Worm (Caenorhabditis elegans): ENCODE measurements around the gene F42A9.9.

Gene F42A9.9

ce11 chrIV:8627328-8627727, 11.3 kb downstream of the F42A9.9 start, which contains the start of gene F42A9.11 (continued):
- peak; percentile 29 for TF ChIP-seq nhr-90 (tag; optimal IDR thresholded peaks at IDR 0.05; ENCODE audit: poor library complexity)
- no peak for TF ChIP-seq hlh-17 (GFP tag; optimal IDR thresholded peaks at IDR 0.05; ENCODE audit: borderline replicate concordance)
- no peak for TF ChIP-seq pqm-1 (tag; optimal IDR thresholded peaks at IDR 0.05)
- no peak for TF ChIP-seq jun-1 (tag; optimal IDR thresholded peaks at IDR 0.05)
- TF ChIP-seq ztf-4 (tag; optimal IDR thresholded peaks at IDR 0.05) = no peak
- TF ChIP-seq egl-27 (tag; optimal IDR thresholded peaks at IDR 0.05) = peak in 1 of 2 experiments; percentile 41
- TF ChIP-seq nhr-47 (tag; optimal IDR thresholded peaks at IDR 0.05) = peak; percentile 32
- no peak for TF ChIP-seq elt-2 (tag; optimal IDR thresholded peaks at IDR 0.05)
- TF ChIP-seq ceh-63 (GFP tag; optimal IDR thresholded peaks at IDR 0.05) = no peak
- no peak for TF ChIP-seq egl-13 (tag; optimal IDR thresholded peaks at IDR 0.05)
- TF ChIP-seq mab-9 (GFP tag; IDR thresholded peaks at IDR 0.05) = no peak
- TF ChIP-seq lir-3 (tag; optimal IDR thresholded peaks at IDR 0.05; ENCODE audit: poor library complexity) = no peak
- no peak for TF ChIP-seq rnt-1 (tag; optimal IDR thresholded peaks at IDR 0.05)
- no peak for TF ChIP-seq hpl-2 (GFP tag; optimal IDR thresholded peaks at IDR 0.05)
- peak in 2 of 3 experiments; percentile 19 for TF ChIP-seq dpl-1 (GFP tag; optimal IDR thresholded peaks at IDR 0.05)
- TF ChIP-seq sup-37 (GFP tag; optimal IDR thresholded peaks at IDR 0.05) = no peak
- TF ChIP-seq snu-23 (GFP tag; optimal IDR thresholded peaks at IDR 0.05) = peak; percentile 70
- TF ChIP-seq unc-98 (GFP tag; IDR thresholded peaks at IDR 0.05) = no peak
- no peak for TF ChIP-seq aly-2 (tag; optimal IDR thresholded peaks at IDR 0.05)
- TF ChIP-seq lsy-2 (tag; optimal IDR thresholded peaks at IDR 0.05) = peak in 1 of 2 experiments; percentile 49
- no peak for TF ChIP-seq nhr-84 (tag; optimal IDR thresholded peaks at IDR 0.05)
- TF ChIP-seq sox-4 (tag; optimal IDR thresholded peaks at IDR 0.05) = no peak
- TF ChIP-seq unc-30 (tag; optimal IDR thresholded peaks at IDR 0.05) = no peak
- 0 out of 2 replicates have a peak, but pooled peaks have one; percentile 12 for TF ChIP-seq nhr-19 (GFP tag; conservative IDR thresholded peaks at IDR 0.05)
- TF ChIP-seq zip-4 (GFP tag; optimal IDR thresholded peaks at IDR 0.05) = no peak
- TF ChIP-seq pag-3 (tag; optimal IDR thresholded peaks at IDR 0.05; ENCODE audit: borderline replicate concordance, insufficient read depth) = no peak
- TF ChIP-seq snpc-4 (tag; optimal IDR thresholded peaks at IDR 0.05) = no peak
- no peak for TF ChIP-seq irx-1 (tag; optimal IDR thresholded peaks at IDR 0.05)
- TF ChIP-seq lin-14 (GFP tag; optimal IDR thresholded peaks at IDR 0.05) = peak; percentile 86
- TF ChIP-seq fkh-4 (tag; optimal IDR thresholded peaks at IDR 0.05; ENCODE audit: borderline replicate concordance) = no peak
- TF ChIP-seq grh-1 (GFP tag; IDR thresholded peaks at IDR 0.05) = no peak
- peak; percentile 54 for TF ChIP-seq nhr-71 (tag; optimal IDR thresholded peaks at IDR 0.05)
- TF ChIP-seq C04F5.9 (tag; optimal IDR thresholded peaks at IDR 0.05) = no peak
- TF ChIP-seq skn-1 (tag; optimal IDR thresholded peaks at IDR 0.05) = peak; percentile 48
- no peak for TF ChIP-seq F16B12.6 (tag; optimal IDR thresholded peaks at IDR 0.05)
- no peak for TF ChIP-seq ceh-90 (tag; optimal IDR thresholded peaks at IDR 0.05)
- peak; percentile 22 for TF ChIP-seq swsn-7 (tag; optimal IDR thresholded peaks at IDR 0.05)
- TF ChIP-seq unc-130 (tag; optimal IDR thresholded peaks at IDR 0.05) = no peak
- peak; percentile 56 for TF ChIP-seq nhr-20 (tag; optimal IDR thresholded peaks at IDR 0.05)
- TF ChIP-seq nhr-76 (tag; optimal IDR thresholded peaks at IDR 0.05) = no peak
- no peak for TF ChIP-seq ceh-88 (GFP tag; IDR thresholded peaks at IDR 0.05)
- no peak for TF ChIP-seq nhr-12 (tag; optimal IDR thresholded peaks at IDR 0.05)
- peak in 1 of 2 experiments; percentile 18 for TF ChIP-seq efl-1 (optimal IDR thresholded peaks at IDR 0.05)
- no peak for TF ChIP-seq efl-1 (GFP tag; optimal IDR thresholded peaks at IDR 0.05 in 1 of 2)
- no peak for TF ChIP-seq sptf-1 (tag; optimal IDR thresholded peaks at IDR 0.05)
- no peak for TF ChIP-seq ces-1 (GFP tag; optimal IDR thresholded peaks at IDR 0.05)
